Fruit fly (Drosophila melanogaster): ENCODE results near the gene CG18547.
A peak's percentile ranks its signal among the peaks of the same experiment; 100 is the strongest.

CG18547 gene

DNA sequence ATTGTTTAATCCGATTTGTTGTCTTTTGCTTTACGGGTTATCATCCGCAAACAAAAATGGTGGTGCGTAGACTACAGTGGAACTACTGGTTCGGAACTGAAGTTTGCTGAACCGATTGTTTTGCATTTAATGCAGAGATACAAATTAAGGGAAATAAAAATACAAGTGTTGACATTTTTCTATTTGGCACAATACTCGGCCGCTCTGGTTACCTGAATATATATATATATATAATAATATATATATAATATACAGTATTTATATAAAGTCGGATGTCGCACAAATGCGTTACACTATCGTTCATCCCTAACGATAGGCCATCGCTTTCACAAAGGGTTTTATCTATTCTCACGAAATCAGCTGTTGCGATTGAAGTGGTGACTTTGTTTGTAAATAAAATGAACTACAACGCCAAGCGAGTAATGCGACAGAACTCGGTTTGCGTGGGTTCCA, 36.7 kb upstream of the CG18547 start, which contains the start of the genes DCAF12 and Spt3 (continued):
- TF ChIP-seq CG10366 (GFP tag; IDR thresholded peaks at IDR 0.05) (peak; percentile 35; the same call in 1 of the 2 replicates), Fer3 (tag; optimal IDR thresholded peaks at IDR 0.05) (no peak), dpn (GFP tag; optimal IDR thresholded peaks at IDR 0.05) (peak in 1 of 2 experiments; percentile 45), CG1233 (GFP tag; optimal IDR thresholded peaks at IDR 0.05) (peak; percentile 48), Taf1 (GFP tag; IDR thresholded peaks at IDR 0.05) (no peak), CG13624 (GFP tag; optimal IDR thresholded peaks at IDR 0.05) (no peak), sim (GFP tag; IDR thresholded peaks at IDR 0.05) (no peak), CG30020 (tag; optimal IDR thresholded peaks at IDR 0.05) (peak; percentile 69), GATAe (GFP tag; conservative IDR thresholded peaks at IDR 0.05) (no peak), bowl (GFP tag; IDR thresholded peaks at IDR 0.05) (no peak), CG15479 (GFP tag; optimal IDR thresholded peaks at IDR 0.05) (no peak), ken (GFP tag; IDR thresholded peaks at IDR 0.05) (0 out of 3 replicates have a peak, but pooled peaks have one; percentile 58), Dip3 (GFP tag; optimal IDR thresholded peaks at IDR 0.05) (no peak), phol (tag; optimal IDR thresholded peaks at IDR 0.05) (peak; percentile 94), odd (GFP tag; optimal IDR thresholded peaks at IDR 0.05) (no peak), Fer2 (tag; optimal IDR thresholded peaks at IDR 0.05) (peak; percentile 27), pan (optimal IDR thresholded peaks at IDR 0.05) (no peak), pan (GFP tag; optimal IDR thresholded peaks at IDR 0.05 in 1 of 2, IDR thresholded peaks at IDR 0.05 in 1 of 2) (no peak), Stat92E (GFP tag; optimal IDR thresholded peaks at IDR 0.05) (peak in 1 of 3 experiments; percentile 3), CG2120 (GFP tag; optimal IDR thresholded peaks at IDR 0.05) (peak; percentile 32), ab (GFP tag; optimal IDR thresholded peaks at IDR 0.05) (no peak), CG8290 (GFP tag; optimal IDR thresholded peaks at IDR 0.05) (peak; percentile 27), CG8290 (tag; optimal IDR thresholded peaks at IDR 0.05) (no peak), unc-4 (GFP tag; IDR thresholded peaks at IDR 0.05; ENCODE audit: partially characterized antibody) (peak; percentile 87), Doc2 (GFP tag; IDR thresholded peaks at IDR 0.05) (no peak), Rfx (GFP tag; IDR thresholded peaks at IDR 0.05) (peak; percentile 77), CG2129 (GFP tag; IDR thresholded peaks at IDR 0.05; ENCODE audit: partially characterized antibody) (peak; percentile 94), pnt (GFP tag; optimal IDR thresholded peaks at IDR 0.05) (no peak), Neu2 (GFP tag; optimal IDR thresholded peaks at IDR 0.05; ENCODE audit: borderline replicate concordance) (no peak), CG16815 (GFP tag; optimal IDR thresholded peaks at IDR 0.05) (peak; percentile 12), otp (GFP tag; IDR thresholded peaks at IDR 0.05) (no peak), CG17829 (tag; optimal IDR thresholded peaks at IDR 0.05) (peak; percentile 74), ato (GFP tag; IDR thresholded peaks at IDR 0.05; ENCODE audit: partially characterized antibody) (peak; percentile 67), CG2678 (tag; optimal IDR thresholded peaks at IDR 0.05) (no peak), CG4617 (GFP tag; optimal IDR thresholded peaks at IDR 0.05; ENCODE audit: borderline replicate concordance) (peak; percentile 44), nom (GFP tag; optimal IDR thresholded peaks at IDR 0.05) (no peak), CG2202 (tag; optimal IDR thresholded peaks at IDR 0.05) (peak; percentile 5), D19A (tag; optimal IDR thresholded peaks at IDR 0.05) (peak; percentile 55), Sry-β (GFP tag; optimal IDR thresholded peaks at IDR 0.05) (peak; percentile 76), schlank (tag; optimal IDR thresholded peaks at IDR 0.05) (no peak), CG10274 (GFP tag; optimal IDR thresholded peaks at IDR 0.05) (no peak), CG11560 (tag; IDR thresholded peaks at IDR 0.05) (no peak), CG8924 (tag; optimal IDR thresholded peaks at IDR 0.05) (peak; percentile 77), fd102C (GFP tag; optimal IDR thresholded peaks at IDR 0.05) (no peak), nerfin-1 (tag; optimal IDR thresholded peaks at IDR 0.05) (peak; percentile 54), Dp (GFP tag; optimal IDR thresholded peaks at IDR 0.05) (no peak), lola (GFP tag; optimal IDR thresholded peaks at IDR 0.05) (peak in 1 of 3 experiments; percentile 63), psq (GFP tag; optimal IDR thresholded peaks at IDR 0.05) (peak; percentile 1), Ssrp (tag; optimal IDR thresholded peaks at IDR 0.05) (peak; percentile 44), slp2 (GFP tag; optimal IDR thresholded peaks at IDR 0.05) (peak; percentile 15)
